Fruit fly (Drosophila melanogaster): ENCODE results near the gene hep.

- TF ChIP-seq dsf (GFP tag; optimal IDR thresholded peaks at IDR 0.05; ENCODE audit: borderline replicate concordance), result no peak
- no peak for TF ChIP-seq Abd-B (GFP tag; optimal IDR thresholded peaks at IDR 0.05)
- no peak for TF ChIP-seq lola (GFP tag; optimal IDR thresholded peaks at IDR 0.05)
- TF ChIP-seq Hr83 (GFP tag; optimal IDR thresholded peaks at IDR 0.05; ENCODE audit: poor library complexity, severe bottlenecking), result no peak
- TF ChIP-seq rgr (GFP tag; optimal IDR thresholded peaks at IDR 0.05), result no peak
- TF ChIP-seq fru (GFP tag; optimal IDR thresholded peaks at IDR 0.05), result no peak
- no peak for TF ChIP-seq Sp1 (GFP tag; optimal IDR thresholded peaks at IDR 0.05)
- TF ChIP-seq Jra (GFP tag; optimal IDR thresholded peaks at IDR 0.05), result no peak
- no peak for TF ChIP-seq CG32264 (GFP tag; optimal IDR thresholded peaks at IDR 0.05)
- no peak for TF ChIP-seq ey (GFP tag; optimal IDR thresholded peaks at IDR 0.05)
- TF ChIP-seq GATAd (GFP tag; optimal IDR thresholded peaks at IDR 0.05), result no peak
- TF ChIP-seq Vsx2 (GFP tag; optimal IDR thresholded peaks at IDR 0.05; ENCODE audit: partially characterized antibody), result no peak
- TF ChIP-seq dmrt93B (GFP tag; optimal IDR thresholded peaks at IDR 0.05), result no peak
Observed at dm6 chrX:13108144-13108824, 18.1 kb upstream of the hep start, which contains the start of gene Fer3HCH.

Data from whole organism, wandering third instar larva.